Fruit fly (Drosophila melanogaster) whole organism, embryonic: ENCODE data around the gene Nazo.

Experiments
- BEAF-32 ChIP-seq: fragments of 200-800 bp; sonication (Bioruptor generic); optimal IDR thresholded peaks from 3 replicates; lab custom pipeline; 2017; ENCODE audit warnings: missing biosample characterization, missing genetic modification characterization, mild to moderate bottlenecking, moderate library complexity, missing genetic modification reagents
- Blimp-1 ChIP-seq: fragments of 200-800 bp; sonication (Bioruptor generic); optimal IDR thresholded peaks from 3 replicates; lab custom pipeline; 2018; ENCODE audit warnings: missing biosample characterization, missing genetic modification characterization, mild to moderate bottlenecking, moderate library complexity, missing genetic modification reagents
- CG10321 ChIP-seq: fragments of 200-800 bp; sonication (Bioruptor generic); IDR thresholded peaks from 2 replicates; pipeline ENCODE4 v1.3.6; 2022; ENCODE audit warnings: missing biosample characterization, missing genetic modification characterization
- CG11398 ChIP-seq: fragments of 200-800 bp; sonication (Bioruptor generic); optimal IDR thresholded peaks from 2 replicates; lab custom pipeline; 2016; ENCODE audit warnings: missing biosample characterization, missing genetic modification characterization
- CG11504 ChIP-seq: fragments of 200-800 bp; sonication (Bioruptor generic); optimal IDR thresholded peaks from 3 replicates; lab custom pipeline; 2019; ENCODE audit warnings: missing biosample characterization, mild to moderate bottlenecking, missing genetic modification characterization, moderate library complexity
- CG12104 ChIP-seq: fragments of 200-800 bp; sonication (Bioruptor generic); optimal IDR thresholded peaks from 3 replicates; lab custom pipeline; 2016; ENCODE audit warnings: missing biosample characterization, missing genetic modification characterization
- CG13775 ChIP-seq: fragments of 200-800 bp; sonication (Bioruptor generic); optimal IDR thresholded peaks from 3 replicates; lab custom pipeline; 2017; ENCODE audit warnings: missing biosample characterization, mild to moderate bottlenecking, missing genetic modification characterization
- CG14050 ChIP-seq: fragments of 200-800 bp; sonication (Bioruptor generic); IDR thresholded peaks from 3 replicates; pipeline ENCODE4 v1.3.6; 2022; ENCODE audit warnings: missing biosample characterization, missing genetic modification characterization
- CG14441 ChIP-seq: fragments of 200-800 bp; sonication (Bioruptor generic); IDR thresholded peaks from 2 replicates; pipeline ENCODE4 v1.3.6; 2022; ENCODE audit warnings: missing biosample characterization, missing genetic modification characterization
- CG14710 ChIP-seq: fragments of 200-800 bp; sonication (Bioruptor generic); optimal IDR thresholded peaks from 3 replicates; lab custom pipeline; 2019; ENCODE audit warnings: missing biosample characterization, mild to moderate bottlenecking, missing genetic modification characterization, moderate library complexity
- CG1603 ChIP-seq: fragments of 200-800 bp; sonication (Bioruptor generic); optimal IDR thresholded peaks from 2 replicates; lab custom pipeline; 2019; ENCODE audit warnings: missing biosample characterization, mild to moderate bottlenecking, missing genetic modification characterization, moderate library complexity
- CG32767 ChIP-seq: fragments of 200-800 bp; sonication (Bioruptor generic); IDR thresholded peaks from 2 replicates; pipeline ENCODE4 v1.3.6; 2022; ENCODE audit warnings: missing biosample characterization, missing genetic modification characterization
- CG33557 ChIP-seq: fragments of 200-800 bp; sonication (Bioruptor generic); optimal IDR thresholded peaks from 2 replicates; lab custom pipeline; 2019; ENCODE audit warnings: missing biosample characterization, mild to moderate bottlenecking, missing genetic modification characterization, moderate library complexity
- CG4820 ChIP-seq: fragments of 200-800 bp; sonication (Bioruptor generic); optimal IDR thresholded peaks from 3 replicates; lab custom pipeline; 2016; ENCODE audit warnings: missing biosample characterization, missing genetic modification characterization
- CG5245 ChIP-seq: fragments of 200-800 bp; sonication (Bioruptor generic); optimal IDR thresholded peaks from 3 replicates; lab custom pipeline; 2016; ENCODE audit warnings: missing biosample characterization, missing genetic modification characterization
- CG7271 ChIP-seq: fragments of 200-800 bp; sonication (Bioruptor generic); optimal IDR thresholded peaks from 2 replicates; lab custom pipeline; 2018; ENCODE audit warnings: missing biosample characterization, mild to moderate bottlenecking, missing genetic modification characterization, moderate library complexity
- CG8359 ChIP-seq: fragments of 200-800 bp; sonication (Bioruptor generic); optimal IDR thresholded peaks from 2 replicates; lab custom pipeline; 2017; ENCODE audit warnings: missing biosample characterization, mild to moderate bottlenecking, missing genetic modification characterization, borderline replicate concordance
- Deaf1 ChIP-seq: fragments of 200-800 bp; optimal IDR thresholded peaks from 3 replicates; lab custom pipeline; 2019; ENCODE audit warnings: missing biosample characterization, mild to moderate bottlenecking, missing genetic modification characterization, moderate library complexity
- Dfd ChIP-seq, 2 experiments: fragments of >200 bp; optimal IDR thresholded peaks; 2 replicates each; lab custom pipeline; 2017; ENCODE audit warnings: missing biosample characterization in 2 of 2, missing genetic modification characterization in 2 of 2
- Ets65A ChIP-seq: fragments of 200-800 bp; sonication (Bioruptor generic); peaks from one replicate; lab custom pipeline; 2016; ENCODE audit warnings: missing biosample characterization, missing genetic modification characterization
- Gsc ChIP-seq: fragments of 200-800 bp; sonication (Bioruptor generic); IDR thresholded peaks from 2 replicates; pipeline ENCODE4 v1.3.6; 2022; ENCODE audit warnings: missing biosample characterization, missing genetic modification characterization
- Hr78 ChIP-seq, 2 experiments: fragments of 200-800 bp in 1 of 2; fragments of >200 bp in 1 of 2; sonication (Bioruptor generic) in 1 of 2; optimal IDR thresholded peaks; 2 replicates each; lab custom pipeline; 2017 to 2019; ENCODE audit warnings: missing biosample characterization in 2 of 2, missing genetic modification characterization in 2 of 2, mild to moderate bottlenecking in 1 of 2, moderate library complexity in 1 of 2
- MESR4 ChIP-seq: fragments of 200-800 bp; sonication (Bioruptor generic); optimal IDR thresholded peaks from 2 replicates; lab custom pipeline; 2018; ENCODE audit warnings: missing biosample characterization, mild to moderate bottlenecking, missing genetic modification characterization, moderate library complexity
- Oli ChIP-seq: fragments of 200-800 bp; sonication (Bioruptor generic); optimal IDR thresholded peaks from 2 replicates; lab custom pipeline; 2018; ENCODE audit warnings: missing biosample characterization, mild to moderate bottlenecking, missing genetic modification characterization, moderate library complexity
- Pdp1 ChIP-seq, 2 experiments: fragments of 200-800 bp; sonication (Bioruptor generic); optimal IDR thresholded peaks; 3 replicates each; lab custom pipeline; 2016; ENCODE audit warnings: missing biosample characterization in 2 of 2, missing genetic modification characterization in 2 of 2, mild to moderate bottlenecking in 1 of 2, moderate library complexity in 1 of 2
- Ravus ChIP-seq: fragments of 200-800 bp; sonication (Bioruptor generic); IDR thresholded peaks from 2 replicates; pipeline ENCODE4 v1.3.6; 2022; ENCODE audit warnings: missing biosample characterization, missing genetic modification characterization
- TFAM ChIP-seq: fragments of 200-800 bp; sonication (Bioruptor generic); optimal IDR thresholded peaks from 2 replicates; lab custom pipeline; 2017; ENCODE audit warnings: missing biosample characterization, missing genetic modification characterization, inconsistent platforms
- Trl ChIP-seq, 3 experiments: fragments of >200 bp in 2 of 3; fragments of 200-800 bp in 1 of 3; sonication (Bioruptor generic) in 1 of 3; optimal IDR thresholded peaks; 2 replicates in 1 of 3; 3 replicates in 2 of 3; lab custom pipeline; 2016 to 2017; ENCODE audit warnings: missing biosample characterization in 1 of 3, missing genetic modification characterization in 1 of 3
- ato ChIP-seq: fragments of 200-800 bp; sonication (Bioruptor generic); IDR thresholded peaks from 2 replicates; pipeline ENCODE4 v1.3.6; 2022; ENCODE audit warnings: missing biosample characterization, missing genetic modification characterization; ENCODE audit not compliant: partially characterized antibody
- bigmax ChIP-seq: fragments of 200-800 bp; sonication (Bioruptor generic); optimal IDR thresholded peaks from 2 replicates; lab custom pipeline; 2018; ENCODE audit warnings: missing biosample characterization, mild to moderate bottlenecking, missing genetic modification characterization
- croc ChIP-seq: fragments of 200-800 bp; sonication (Bioruptor generic); conservative IDR thresholded peaks from 3 replicates; pipeline ENCODE4 v1.3.6; 2022; ENCODE audit warnings: missing biosample characterization, missing genetic modification characterization
- exex ChIP-seq: fragments of 200-800 bp; sonication (Bioruptor generic); optimal IDR thresholded peaks from 4 replicates; lab custom pipeline; 2018; ENCODE audit warnings: missing biosample characterization, mild to moderate bottlenecking, missing genetic modification characterization, moderate library complexity
- kay ChIP-seq: fragments of 200-800 bp; sonication (Bioruptor generic); optimal IDR thresholded peaks from 2 replicates; lab custom pipeline; 2016; ENCODE audit warnings: missing biosample characterization, missing genetic modification characterization
- knrl ChIP-seq: fragments of 200-800 bp; sonication (Bioruptor generic); IDR thresholded peaks from 3 replicates; pipeline ENCODE4 v1.3.6; 2022; ENCODE audit warnings: missing biosample characterization, missing genetic modification characterization; ENCODE audit not compliant: partially characterized antibody
- lilli ChIP-seq: fragments of 200-800 bp; sonication (Bioruptor generic); optimal IDR thresholded peaks from 3 replicates; lab custom pipeline; 2016; ENCODE audit warnings: missing biosample characterization, missing genetic modification characterization
- lmd ChIP-seq: fragments of 200-800 bp; sonication (Bioruptor generic); IDR thresholded peaks from 2 replicates; pipeline ENCODE4 v1.3.6; 2022; ENCODE audit warnings: missing biosample characterization, missing genetic modification characterization
- nmo ChIP-seq: fragments of 200-800 bp; sonication (Bioruptor generic); optimal IDR thresholded peaks from 2 replicates; lab custom pipeline; 2018; ENCODE audit warnings: missing biosample characterization, mild to moderate bottlenecking, missing genetic modification characterization, moderate library complexity
- odd ChIP-seq: fragments of 200-800 bp; sonication (Bioruptor generic); optimal IDR thresholded peaks from 2 replicates; lab custom pipeline; 2017; ENCODE audit warnings: missing biosample characterization, mild to moderate bottlenecking, missing genetic modification characterization
- org-1 ChIP-seq: fragments of 200-800 bp; sonication (Bioruptor generic); optimal IDR thresholded peaks from 2 replicates; lab custom pipeline; 2017; ENCODE audit warnings: missing biosample characterization, missing genetic modification characterization
- peb ChIP-seq: fragments of 200-800 bp; sonication (Bioruptor generic); IDR thresholded peaks from 2 replicates; pipeline ENCODE4 v1.3.6; 2022; ENCODE audit warnings: missing biosample characterization, missing genetic modification characterization
- phol ChIP-seq: fragments of 200-800 bp; sonication (Bioruptor generic); optimal IDR thresholded peaks from 3 replicates; lab custom pipeline; 2018; ENCODE audit warnings: missing biosample characterization, mild to moderate bottlenecking, missing genetic modification characterization, moderate library complexity
- prd ChIP-seq, 3 experiments: fragments of >200 bp in 2 of 3; fragments of 200-800 bp in 1 of 3; sonication (Bioruptor generic) in 1 of 3; optimal IDR thresholded peaks in 2 of 3; IDR thresholded peaks in 1 of 3; 2 replicates in 2 of 3; 3 replicates in 1 of 3; pipeline versions ENCODE4 v1.3.6 to Lab custom; 2017 to 2022; ENCODE audit warnings: missing biosample characterization in 1 of 3, missing genetic modification characterization in 1 of 3
- ro ChIP-seq: fragments of 200-800 bp; sonication (Bioruptor generic); IDR thresholded peaks from 2 replicates; pipeline ENCODE4 v1.3.6; 2022; ENCODE audit warnings: missing biosample characterization, missing genetic modification characterization
- sd ChIP-seq: fragments of 200-800 bp; sonication (Bioruptor generic); optimal IDR thresholded peaks from 3 replicates; lab custom pipeline; 2018; ENCODE audit warnings: missing biosample characterization, mild to moderate bottlenecking, missing genetic modification characterization, moderate library complexity
- stc ChIP-seq: fragments of 200-800 bp; sonication (Bioruptor generic); IDR thresholded peaks from 2 replicates; pipeline ENCODE4 v1.3.6; 2022; ENCODE audit warnings: missing biosample characterization, missing genetic modification characterization
- tap ChIP-seq: fragments of 200-800 bp; optimal IDR thresholded peaks from 3 replicates; lab custom pipeline; 2019; ENCODE audit warnings: missing biosample characterization, mild to moderate bottlenecking, missing genetic modification characterization, moderate library complexity

Gene Nazo

dm6 chr3R:8256040-8256439, 31.6 kb upstream of the Nazo start (continued):
- TF ChIP-seq CG11398 (GFP tag; lab: Kevin White, UChicago) = no peak
- TF ChIP-seq CG7271 = no peak
- peak; percentile 33 for TF ChIP-seq phol
- TF ChIP-seq bigmax (GFP tag; lab: Kevin White, UChicago) = no peak
- no peak for TF ChIP-seq TFAM (GFP tag; lab: Kevin White, UChicago)
- TF ChIP-seq Dfd (GFP tag; optimal IDR thresholded peaks at IDR 0.05; lab: Kevin White, UChicago) = no peak
- TF ChIP-seq Ets65A (GFP tag; lab: Kevin White, UChicago) = peak; percentile 86
- no peak for TF ChIP-seq croc (GFP tag; lab: Robert Waterston, UW)
- no peak for TF ChIP-seq CG10321 (GFP tag; lab: Robert Waterston, UW)
- TF ChIP-seq CG14441 = peak; percentile 45; the same call in 1 of the 2 replicates
- TF ChIP-seq org-1 (GFP tag; lab: Kevin White, UChicago) = peak; percentile 11
- no peak for TF ChIP-seq CG14710
- TF ChIP-seq CG33557 (GFP tag; lab: Kevin White, UChicago) = no peak
- no peak for TF ChIP-seq CG32767 (GFP tag; lab: Robert Waterston, UW)
- no peak for TF ChIP-seq sd (tag; lab: Kevin White, UChicago)
- peak in 1 of 2 experiments; percentile 21 for TF ChIP-seq Pdp1 (GFP tag; optimal IDR thresholded peaks at IDR 0.05; lab: Kevin White, UChicago)
- TF ChIP-seq CG5245 (GFP tag; lab: Kevin White, UChicago) = no peak
- no peak for TF ChIP-seq exex (tag; lab: Kevin White, UChicago)
- peak; percentile 37; the same call in 1 of the 2 replicates for TF ChIP-seq lmd (GFP tag; lab: Robert Waterston, UW)
- no peak for TF ChIP-seq odd (GFP tag; lab: Kevin White, UChicago)
- TF ChIP-seq CG11504 (tag; lab: Kevin White, UChicago) = peak; percentile 59
- no peak for TF ChIP-seq CG4820 (GFP tag; lab: Kevin White, UChicago)
- TF ChIP-seq Ravus (GFP tag; lab: Robert Waterston, UW) = no peak; the same call in 1 of the 2 replicates
- TF ChIP-seq Hr78 (GFP tag; optimal IDR thresholded peaks at IDR 0.05; lab: Kevin White, UChicago) = no peak
- TF ChIP-seq prd (optimal IDR thresholded peaks at IDR 0.05; lab: Kevin White, UChicago) = no peak
- no peak for TF ChIP-seq prd (GFP tag; IDR thresholded peaks at IDR 0.05; lab: Robert Waterston, UW)
- no peak for TF ChIP-seq MESR4 (GFP tag; lab: Kevin White, UChicago)
- peak; percentile 40 for TF ChIP-seq nmo (GFP tag; lab: Kevin White, UChicago)
- TF ChIP-seq Gsc (GFP tag; lab: Robert Waterston, UW) = no peak
- TF ChIP-seq BEAF-32 (GFP tag; lab: Kevin White, UChicago) = no peak
- TF ChIP-seq knrl = no peak
- TF ChIP-seq Oli (tag; lab: Kevin White, UChicago) = peak; percentile 7
- peak; percentile 25 for TF ChIP-seq lilli (GFP tag; lab: Kevin White, UChicago)

dm6 chr3R:8261634-8262033, 26.0 kb upstream of the Nazo start:
- TF ChIP-seq Trl (optimal IDR thresholded peaks at IDR 0.05; lab: Kevin White, UChicago) = peak in 1 of 2 experiments; percentile 74
- TF ChIP-seq Trl (GFP tag; optimal IDR thresholded peaks at IDR 0.05; lab: Kevin White, UChicago) = no peak
- TF ChIP-seq kay (GFP tag; lab: Kevin White, UChicago) = no peak
- TF ChIP-seq, all 482 proteins: peak for 1

dm6 chr3R:8264302-8265080, 23.2 kb upstream of the Nazo start, which contains the start of the genes RPA1 and Mcm2:
TSS of gene RPA1 (minus strand) at chr3R:8264451.
TSS of gene Mcm2 (plus strand) at chr3R:8264970.
- peak; percentile 32; the same call in 1 of the 2 replicates for TF ChIP-seq ro (GFP tag; lab: Robert Waterston, UW)
- peak; percentile 32; the same call in 1 of the 2 replicates for TF ChIP-seq peb
- peak; percentile 57 for TF ChIP-seq ato (GFP tag; lab: Robert Waterston, UW)
- TF ChIP-seq CG14050 = peak; percentile 23; the same call in 1 of the 3 replicates
- TF ChIP-seq CG8359 (GFP tag; lab: Kevin White, UChicago) = peak; percentile 33
- TF ChIP-seq CG1603 = peak; percentile 32
- TF ChIP-seq Blimp-1 (GFP tag; lab: Kevin White, UChicago) = peak; percentile 50
- peak; percentile 89 for TF ChIP-seq CG13775 (GFP tag; lab: Kevin White, UChicago)
- peak; percentile 68 for TF ChIP-seq CG12104
- no peak for TF ChIP-seq Deaf1 (tag; lab: Kevin White, UChicago)
- peak; percentile 44; the same call in 1 of the 2 replicates for TF ChIP-seq stc (GFP tag; lab: Robert Waterston, UW)
- TF ChIP-seq tap = no peak
